Worm (Caenorhabditis elegans): Measurements from ENCODE around the gene tmem-138.

tmem-138 gene

ce11 chrII:8204039-8204438 lies 46.9 kb downstream of the tmem-138 start, which contains the start of gene col-76:
col-76 (plus strand) TSS chrII:8204339.
- TF ChIP-seq W03F9.2 (tag; optimal IDR thresholded peaks at IDR 0.05) (no peak), him-1 (tag; optimal IDR thresholded peaks at IDR 0.05) (no peak), dao-5 (tag; optimal IDR thresholded peaks at IDR 0.05) (no peak)

- TF ChIP-seq dao-5 (tag; optimal IDR thresholded peaks at IDR 0.05) (no peak), him-1 (tag; optimal IDR thresholded peaks at IDR 0.05) (no peak), W03F9.2 (tag; optimal IDR thresholded peaks at IDR 0.05) (no peak)
These were observed 48.5 kb downstream of the tmem-138 start for ce11 chrII:8205612-8206011.
